Fruit fly (Drosophila melanogaster) whole organism, embryonic: Measurements from ENCODE around the gene Sbds.

Source experiments
- BtbVII ChIP-seq: fragments of 200-800 bp; sonication (Bioruptor generic); optimal IDR thresholded peaks from 3 replicates; lab custom pipeline; 2017; ENCODE audit warnings: missing biosample characterization, mild to moderate bottlenecking, missing genetic modification characterization
- CG12071 ChIP-seq: fragments of 200-800 bp; sonication (Bioruptor generic); optimal IDR thresholded peaks from 3 replicates; lab custom pipeline; 2018; ENCODE audit warnings: missing biosample characterization, mild to moderate bottlenecking, missing genetic modification characterization
- CG12391 ChIP-seq: fragments of 200-800 bp; sonication (Bioruptor generic); optimal IDR thresholded peaks from 3 replicates; lab custom pipeline; 2018; ENCODE audit warnings: missing biosample characterization, mild to moderate bottlenecking, missing genetic modification characterization, moderate library complexity
- CG12744 ChIP-seq: fragments of 200-800 bp; sonication (Bioruptor generic); optimal IDR thresholded peaks from 2 replicates; lab custom pipeline; 2016; ENCODE audit warnings: missing biosample characterization, missing genetic modification characterization
- CG15011 ChIP-seq: fragments of 200-800 bp; sonication (Bioruptor generic); optimal IDR thresholded peaks from 3 replicates; lab custom pipeline; 2018; ENCODE audit warnings: missing biosample characterization, mild to moderate bottlenecking, missing genetic modification characterization
- CG1603 ChIP-seq: fragments of 200-800 bp; sonication (Bioruptor generic); optimal IDR thresholded peaks from 2 replicates; lab custom pipeline; 2019; ENCODE audit warnings: missing biosample characterization, mild to moderate bottlenecking, missing genetic modification characterization, moderate library complexity
- CG16813 ChIP-seq: fragments of 200-800 bp; sonication (Bioruptor generic); IDR thresholded peaks from 3 replicates; pipeline ENCODE4 v1.3.6; 2022; ENCODE audit warnings: missing biosample characterization, missing genetic modification characterization; ENCODE audit not compliant: partially characterized antibody
- CG18619 ChIP-seq: fragments of 200-800 bp; sonication (Bioruptor generic); optimal IDR thresholded peaks from 3 replicates; lab custom pipeline; 2017; ENCODE audit warnings: missing biosample characterization, mild to moderate bottlenecking, missing genetic modification characterization
- CG2889 ChIP-seq: fragments of 200-800 bp; sonication (Bioruptor generic); IDR thresholded peaks from 3 replicates; pipeline ENCODE4 v1.3.6; 2022; ENCODE audit warnings: missing biosample characterization, missing genetic modification characterization
- CG7556 ChIP-seq: fragments of 200-800 bp; sonication (Bioruptor generic); optimal IDR thresholded peaks from 2 replicates; lab custom pipeline; 2017; ENCODE audit warnings: missing biosample characterization, mild to moderate bottlenecking, missing genetic modification characterization
- CG7987 ChIP-seq: fragments of 200-800 bp; sonication (Bioruptor generic); optimal IDR thresholded peaks from 2 replicates; lab custom pipeline; 2018; ENCODE audit warnings: missing biosample characterization, mild to moderate bottlenecking, missing genetic modification characterization, moderate library complexity
- CG9817 ChIP-seq: fragments of 200-800 bp; sonication (Bioruptor generic); optimal IDR thresholded peaks from 2 replicates; lab custom pipeline; 2018; ENCODE audit warnings: missing biosample characterization, mild to moderate bottlenecking, missing genetic modification characterization, moderate library complexity
- CoRest ChIP-seq: fragments of 200-800 bp; sonication (Bioruptor generic); optimal IDR thresholded peaks from 3 replicates; lab custom pipeline; 2018; ENCODE audit warnings: missing biosample characterization, mild to moderate bottlenecking, missing genetic modification characterization, moderate library complexity
- Dad ChIP-seq: fragments of 200-800 bp; sonication (Bioruptor generic); optimal IDR thresholded peaks from 3 replicates; lab custom pipeline; 2016; ENCODE audit warnings: missing biosample characterization, missing genetic modification characterization
- Deaf1 ChIP-seq: fragments of 200-800 bp; optimal IDR thresholded peaks from 3 replicates; lab custom pipeline; 2019; ENCODE audit warnings: missing biosample characterization, mild to moderate bottlenecking, missing genetic modification characterization, moderate library complexity
- E2f1 ChIP-seq: fragments of 200-800 bp; sonication (Bioruptor generic); IDR thresholded peaks from 2 replicates; pipeline ENCODE4 v1.3.6; 2022; ENCODE audit warnings: missing biosample characterization, missing genetic modification characterization
- Fer2 ChIP-seq: fragments of 200-800 bp; sonication (Bioruptor generic); optimal IDR thresholded peaks from 2 replicates; lab custom pipeline; 2018; ENCODE audit warnings: missing biosample characterization, mild to moderate bottlenecking, missing genetic modification characterization, moderate library complexity
- Gsc ChIP-seq: fragments of 200-800 bp; sonication (Bioruptor generic); IDR thresholded peaks from 2 replicates; pipeline ENCODE4 v1.3.6; 2022; ENCODE audit warnings: missing biosample characterization, missing genetic modification characterization
- HLHmδ ChIP-seq: fragments of 200-800 bp; sonication (Bioruptor generic); optimal IDR thresholded peaks from 2 replicates; lab custom pipeline; 2018; ENCODE audit warnings: missing biosample characterization, mild to moderate bottlenecking, missing genetic modification characterization, moderate library complexity
- HmgD ChIP-seq: fragments of 200-800 bp; sonication (Bioruptor generic); optimal IDR thresholded peaks from 3 replicates; lab custom pipeline; 2016; ENCODE audit warnings: missing biosample characterization, missing genetic modification characterization
- Hmr ChIP-seq: fragments of 200-800 bp; sonication (Bioruptor generic); optimal IDR thresholded peaks from 3 replicates; lab custom pipeline; 2017; ENCODE audit warnings: mild to moderate bottlenecking, missing biosample characterization, missing genetic modification reagents, missing genetic modification characterization
- Hsf ChIP-seq: fragments of 200-800 bp; sonication (Bioruptor generic); optimal IDR thresholded peaks from 3 replicates; lab custom pipeline; 2016; ENCODE audit warnings: missing biosample characterization, missing genetic modification characterization
- MBD-R2 ChIP-seq: fragments of 200-800 bp; sonication (Bioruptor generic); IDR thresholded peaks from 2 replicates; pipeline ENCODE4 v1.3.6; 2022; ENCODE audit warnings: missing biosample characterization, missing genetic modification characterization
- Mrtf ChIP-seq: fragments of 200-800 bp; sonication (Bioruptor generic); IDR thresholded peaks from 3 replicates; pipeline ENCODE4 v1.3.6; 2022; ENCODE audit warnings: missing biosample characterization, missing genetic modification characterization
- NC2α ChIP-seq: fragments of 200-800 bp; sonication (Bioruptor generic); optimal IDR thresholded peaks from 2 replicates; lab custom pipeline; 2016; ENCODE audit warnings: missing biosample characterization, missing genetic modification characterization
- Poxn ChIP-seq: fragments of 200-800 bp; sonication (Bioruptor generic); IDR thresholded peaks from 2 replicates; pipeline ENCODE4 v1.3.6; 2022; ENCODE audit warnings: missing biosample characterization, missing genetic modification characterization
- Spps ChIP-seq: fragments of 200-800 bp; sonication (Bioruptor generic); optimal IDR thresholded peaks from 2 replicates; lab custom pipeline; 2018; ENCODE audit warnings: missing biosample characterization, mild to moderate bottlenecking, missing genetic modification characterization
- Sry-δ ChIP-seq: fragments of 200-800 bp; sonication (Bioruptor generic); optimal IDR thresholded peaks from 2 replicates; lab custom pipeline; 2016; ENCODE audit warnings: missing biosample characterization, missing genetic modification characterization
- Tbp ChIP-seq: fragments of >200 bp; optimal IDR thresholded peaks from 2 replicates; lab custom pipeline; 2018; ENCODE audit warnings: missing biosample characterization, missing genetic modification characterization
- Xrp1 ChIP-seq: fragments of 200-800 bp; sonication (Bioruptor generic); IDR thresholded peaks from 2 replicates; pipeline ENCODE4 v1.3.6; 2022; ENCODE audit warnings: missing biosample characterization, missing genetic modification characterization
- amos ChIP-seq: fragments of 200-800 bp; sonication (Bioruptor generic); IDR thresholded peaks from 2 replicates; pipeline ENCODE4 v1.3.6; 2022; ENCODE audit warnings: missing biosample characterization, missing genetic modification characterization; ENCODE audit not compliant: partially characterized antibody
- aop ChIP-seq: fragments of 200-800 bp; sonication (Bioruptor generic); IDR thresholded peaks from 2 replicates; pipeline ENCODE4 v1.3.6; 2022; ENCODE audit warnings: missing biosample characterization, missing genetic modification characterization
- bigmax ChIP-seq: fragments of 200-800 bp; sonication (Bioruptor generic); optimal IDR thresholded peaks from 2 replicates; lab custom pipeline; 2018; ENCODE audit warnings: missing biosample characterization, mild to moderate bottlenecking, missing genetic modification characterization
- btn ChIP-seq: fragments of 200-800 bp; sonication (Bioruptor generic); optimal IDR thresholded peaks from 2 replicates; lab custom pipeline; 2016; ENCODE audit warnings: missing biosample characterization, missing genetic modification characterization
- crol ChIP-seq: fragments of 200-800 bp; sonication (Bioruptor generic); IDR thresholded peaks from 2 replicates; pipeline ENCODE4 v1.3.6; 2022; ENCODE audit warnings: missing biosample characterization, missing genetic modification characterization
- dimm ChIP-seq: fragments of 200-800 bp; sonication (Bioruptor generic); IDR thresholded peaks from 2 replicates; pipeline ENCODE4 v1.3.6; 2022; ENCODE audit warnings: missing biosample characterization, missing genetic modification characterization
- ems ChIP-seq: fragments of 200-800 bp; sonication (Bioruptor generic); optimal IDR thresholded peaks from 3 replicates; lab custom pipeline; 2016; ENCODE audit warnings: missing biosample characterization, missing genetic modification characterization
- ftz-f1 ChIP-seq: fragments of 200-800 bp; sonication (Bioruptor generic); optimal IDR thresholded peaks from 2 replicates; lab custom pipeline; 2016; ENCODE audit warnings: missing biosample characterization, missing genetic modification characterization
- kah ChIP-seq: fragments of 200-800 bp; sonication (Bioruptor generic); optimal IDR thresholded peaks from 2 replicates; lab custom pipeline; 2018; ENCODE audit warnings: missing biosample characterization, mild to moderate bottlenecking, missing genetic modification characterization
- kay ChIP-seq: fragments of 200-800 bp; sonication (Bioruptor generic); optimal IDR thresholded peaks from 2 replicates; lab custom pipeline; 2016; ENCODE audit warnings: missing biosample characterization, missing genetic modification characterization
- ken ChIP-seq: fragments of 200-800 bp; sonication (Bioruptor generic); IDR thresholded peaks from 3 replicates; pipeline ENCODE4 v1.3.6; 2022; ENCODE audit warnings: missing biosample characterization, missing genetic modification characterization
- kni ChIP-seq: fragments of 200-800 bp; sonication (Bioruptor generic); optimal IDR thresholded peaks from 3 replicates; lab custom pipeline; 2017; ENCODE audit warnings: mild to moderate bottlenecking, missing biosample characterization, missing genetic modification reagents, missing genetic modification characterization
- mam ChIP-seq: fragments of 200-800 bp; sonication (Bioruptor generic); optimal IDR thresholded peaks from 3 replicates; lab custom pipeline; 2016; ENCODE audit warnings: missing biosample characterization, missing genetic modification characterization
- pnt ChIP-seq: fragments of 200-800 bp; sonication (Bioruptor generic); optimal IDR thresholded peaks from 3 replicates; lab custom pipeline; 2016; ENCODE audit warnings: missing biosample characterization, missing genetic modification characterization
- sc ChIP-seq, 3 experiments: fragments of >200 bp in 2 of 3; fragments of 200-800 bp in 1 of 3; sonication (Bioruptor generic) in 1 of 3; optimal IDR thresholded peaks; 2 replicates in 2 of 3; 3 replicates in 1 of 3; lab custom pipeline; 2017; ENCODE audit warnings: mild to moderate bottlenecking in 1 of 3, missing biosample characterization in 1 of 3, missing genetic modification characterization in 1 of 3, missing genetic modification reagents in 1 of 3
- sima ChIP-seq: fragments of 200-800 bp; sonication (Bioruptor generic); optimal IDR thresholded peaks from 2 replicates; lab custom pipeline; 2016; ENCODE audit warnings: missing biosample characterization, missing genetic modification characterization
- sug ChIP-seq: fragments of 200-800 bp; optimal IDR thresholded peaks from 2 replicates; lab custom pipeline; 2019; ENCODE audit warnings: missing biosample characterization, mild to moderate bottlenecking, missing genetic modification characterization, moderate library complexity
- toy ChIP-seq: fragments of 200-800 bp; sonication (Bioruptor generic); IDR thresholded peaks from 2 replicates; pipeline ENCODE4 v1.3.6; 2022; ENCODE audit warnings: missing biosample characterization, missing genetic modification characterization
- tx ChIP-seq: fragments of 200-800 bp; sonication (Bioruptor generic); optimal IDR thresholded peaks from 2 replicates; lab custom pipeline; 2016; ENCODE audit warnings: missing biosample characterization, missing genetic modification characterization
- vfl ChIP-seq: fragments of 200-800 bp; sonication (Bioruptor generic); optimal IDR thresholded peaks from 2 replicates; lab custom pipeline; 2016; ENCODE audit warnings: missing biosample characterization, missing genetic modification characterization
- zen2 ChIP-seq: fragments of 200-800 bp; sonication (Bioruptor generic); IDR thresholded peaks from 3 replicates; pipeline ENCODE4 v1.3.6; 2022; ENCODE audit warnings: missing biosample characterization, missing genetic modification characterization; ENCODE audit not compliant: partially characterized antibody

Gene Sbds

dm6 chr3L:6742974-6743345 is 9.8 kb upstream of the Sbds start, which contains the start of gene dikar (continued):
- TF ChIP-seq Gsc: no peak
- TF ChIP-seq Poxn (GFP tag; lab: Robert Waterston, UW): no peak
- TF ChIP-seq HmgD: no peak
- no peak for TF ChIP-seq CG1603 (tag; lab: Kevin White, UChicago)
- TF ChIP-seq mam: peak; percentile 68
- peak; percentile 44 for TF ChIP-seq CG18619 (GFP tag; lab: Kevin White, UChicago)
- 0 out of 2 replicates have a peak, but pooled peaks have one; percentile 22 for TF ChIP-seq E2f1
- peak; percentile 59; the same call in 2 of the 3 replicates for TF ChIP-seq zen2 (GFP tag; lab: Robert Waterston, UW)
- TF ChIP-seq sc (optimal IDR thresholded peaks at IDR 0.05; lab: Kevin White, UChicago): no peak
- TF ChIP-seq sc (GFP tag; optimal IDR thresholded peaks at IDR 0.05; lab: Kevin White, UChicago): no peak
- no peak for TF ChIP-seq Tbp (GFP tag; lab: Kevin White, UChicago)
- peak; percentile 38 for TF ChIP-seq pnt (GFP tag; lab: Kevin White, UChicago)
- no peak for TF ChIP-seq NC2α
- peak; percentile 50; the same call in 1 of the 3 replicates for TF ChIP-seq Mrtf
- peak; percentile 38 for TF ChIP-seq Fer2 (tag; lab: Kevin White, UChicago)
- TF ChIP-seq kay (GFP tag; lab: Kevin White, UChicago): no peak
- no peak for TF ChIP-seq CG15011 (GFP tag; lab: Kevin White, UChicago)
- TF ChIP-seq CG2889 (GFP tag; lab: Robert Waterston, UW): peak; percentile 33; the same call in 1 of the 3 replicates
- no peak for TF ChIP-seq CG7987 (GFP tag; lab: Kevin White, UChicago)
- TF ChIP-seq sima (GFP tag; lab: Kevin White, UChicago): no peak
- TF ChIP-seq CG7556 (GFP tag; lab: Kevin White, UChicago): peak; percentile 32
- peak; percentile 48 for TF ChIP-seq ems (GFP tag; lab: Kevin White, UChicago)
- no peak for TF ChIP-seq tx (GFP tag; lab: Kevin White, UChicago)
- TF ChIP-seq aop (GFP tag; lab: Robert Waterston, UW): peak; percentile 74; the same call in 1 of the 2 replicates
- peak; percentile 59 for TF ChIP-seq Xrp1
- peak; percentile 62 for TF ChIP-seq Hmr (GFP tag; lab: Kevin White, UChicago)
- TF ChIP-seq CG16813 (GFP tag; lab: Robert Waterston, UW): peak; percentile 89
- peak; percentile 16 for TF ChIP-seq Dad (GFP tag; lab: Kevin White, UChicago)
- TF ChIP-seq HLHmδ (GFP tag; lab: Kevin White, UChicago): no peak
- TF ChIP-seq sug (tag; lab: Kevin White, UChicago): peak; percentile 48
- peak; percentile 43 for TF ChIP-seq Hsf (GFP tag; lab: Kevin White, UChicago)
- TF ChIP-seq Spps: no peak
- TF ChIP-seq ken (GFP tag; lab: Robert Waterston, UW): peak; percentile 58; the same call in 2 of the 3 replicates
- 0 out of 2 replicates have a peak, but pooled peaks have one; percentile 15 for TF ChIP-seq dimm
- TF ChIP-seq CG9817 (tag; lab: Kevin White, UChicago): peak; percentile 73
- TF ChIP-seq CG12071 (GFP tag; lab: Kevin White, UChicago): no peak
- TF ChIP-seq crol (GFP tag; lab: Robert Waterston, UW): no peak
- TF ChIP-seq Sry-δ (GFP tag; lab: Kevin White, UChicago): peak; percentile 84
- peak; percentile 34; the same call in 1 of the 2 replicates for TF ChIP-seq MBD-R2 (GFP tag; lab: Robert Waterston, UW)
- peak; percentile 54 for TF ChIP-seq CG12391 (tag; lab: Kevin White, UChicago)
- no peak for TF ChIP-seq BtbVII (GFP tag; lab: Kevin White, UChicago)
- peak; percentile 56 for TF ChIP-seq bigmax
- TF ChIP-seq Deaf1 (tag; lab: Kevin White, UChicago): no peak
- TF ChIP-seq amos (GFP tag; lab: Robert Waterston, UW): peak; percentile 92
- TF ChIP-seq CoRest (tag; lab: Kevin White, UChicago): peak; percentile 54
- no peak for TF ChIP-seq btn (GFP tag; lab: Kevin White, UChicago)
- TF ChIP-seq kah (GFP tag; lab: Kevin White, UChicago): no peak
- TF ChIP-seq ftz-f1 (GFP tag; lab: Kevin White, UChicago): no peak
- TF ChIP-seq kni (GFP tag; lab: Kevin White, UChicago): no peak
- no peak for TF ChIP-seq CG12744 (GFP tag; lab: Kevin White, UChicago)
- TF ChIP-seq toy (GFP tag; lab: Robert Waterston, UW): no peak
- peak; percentile 62 for TF ChIP-seq vfl
